Worm (Caenorhabditis elegans) whole organism, midembryonic: ENCODE results near the gene C25G4.8.

Experiments used
- T22C8.4 ChIP-seq: fragments of 200-800 bp; sonication (Bioruptor generic); IDR thresholded peaks from 2 replicates; pipeline ENCODE4 v1.3.6; 2022; ENCODE audit warnings: missing genetic modification characterization, missing compliant biosample characterization
- cog-1 ChIP-seq: sonication (generic microtip); optimal IDR thresholded peaks from 2 replicates; lab custom pipeline; 2016; ENCODE audit warnings: missing genetic modification characterization, missing compliant biosample characterization
- flt-1 ChIP-seq: fragments of 200-800 bp; sonication (Bioruptor generic); IDR thresholded peaks from 2 replicates; pipeline ENCODE4 v1.3.6; 2022; ENCODE audit warnings: missing genetic modification characterization, missing compliant biosample characterization
- klf-2 ChIP-seq: fragments of 200-800 bp; sonication (Bioruptor generic); conservative IDR thresholded peaks from 2 replicates; pipeline ENCODE4 v1.3.6; 2022; ENCODE audit warnings: missing genetic modification reagents, missing genetic modification characterization, missing compliant biosample characterization
- ref-1 ChIP-seq: fragments of 200-800 bp; sonication (Bioruptor generic); conservative IDR thresholded peaks from 2 replicates; pipeline ENCODE4 v1.3.6; 2022; ENCODE audit warnings: missing genetic modification reagents, missing genetic modification characterization, missing compliant biosample characterization
- tab-1 ChIP-seq: fragments of 200-800 bp; sonication (Bioruptor generic); IDR thresholded peaks from 2 replicates; pipeline ENCODE4 v1.3.6; 2022; ENCODE audit warnings: missing genetic modification characterization, missing compliant biosample characterization
- ztf-29 ChIP-seq: fragments of 200-800 bp; sonication (Bioruptor generic); IDR thresholded peaks from 2 replicates; pipeline ENCODE4 v1.3.6; 2022; ENCODE audit warnings: missing genetic modification reagents, missing genetic modification characterization, missing compliant biosample characterization

- TF ChIP-seq ztf-29 (GFP tag; lab: Robert Waterston, UW) (no peak), ref-1 (GFP tag; lab: Robert Waterston, UW) (no peak), cog-1 (tag; lab: Kevin White, UChicago) (no peak), flt-1 (GFP tag; lab: Robert Waterston, UW) (no peak), klf-2 (GFP tag; lab: Robert Waterston, UW) (no peak), T22C8.4 (GFP tag; lab: Robert Waterston, UW) (no peak), tab-1 (GFP tag; lab: Robert Waterston, UW) (no peak)
These were observed 34.8 kb downstream of the C25G4.8 start, which contains the start of gene col-130 for ce11 chrIV:12428467-12428866.
